Fruit fly (Drosophila melanogaster): ENCODE results near the gene CG14835.

Gene CG14835

DNA sequence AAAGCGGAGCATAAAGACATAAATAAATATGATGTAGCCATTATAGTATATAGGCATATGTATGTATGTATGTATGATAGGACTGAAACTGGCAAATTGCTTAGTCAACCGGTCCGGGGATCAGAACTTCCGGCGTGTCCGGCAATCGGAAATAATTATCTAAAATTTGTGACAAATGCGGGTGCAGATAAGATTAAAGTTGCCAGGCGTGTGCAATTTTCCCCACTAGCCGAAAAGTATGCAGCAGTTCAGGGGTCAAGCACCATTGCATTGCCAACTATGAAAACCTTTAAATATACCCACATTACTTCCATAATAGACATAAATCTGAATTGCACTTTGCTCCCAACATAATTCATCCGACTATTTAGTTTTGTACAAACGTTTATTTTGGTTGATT lies 5.0 kb downstream of the CG14835 start:
- TF ChIP-seq CG8478 (optimal IDR thresholded peaks at IDR 0.05), result no peak
- no peak for TF ChIP-seq CTCF (optimal IDR thresholded peaks at IDR 0.05)

DNA sequence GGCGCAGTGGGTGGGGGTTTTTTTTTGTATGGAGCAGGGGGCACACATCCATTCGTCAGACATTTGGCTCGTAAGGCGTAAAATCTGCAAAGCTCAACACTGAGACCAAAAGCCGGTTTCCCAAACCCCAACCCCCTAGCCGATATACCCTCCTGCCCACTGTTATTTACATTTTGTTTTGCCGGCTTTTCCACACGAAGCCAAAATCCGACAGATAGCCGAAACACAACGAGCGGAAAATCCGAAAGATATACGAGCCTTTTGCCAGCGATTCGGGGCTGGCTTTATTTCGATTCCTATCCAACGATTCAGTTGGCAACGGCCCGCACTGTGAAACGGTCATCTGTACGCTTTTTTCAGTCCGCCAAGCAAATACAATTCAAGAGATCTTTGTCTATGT lies 13.7 kb downstream of the CG14835 start, which contains the start of gene CG42458:
TSS of gene CG42458 (plus strand) at position 311 of the 400 bp plus-strand sequence.
- TF ChIP-seq CTCF (optimal IDR thresholded peaks at IDR 0.05) (no peak), CG8478 (optimal IDR thresholded peaks at IDR 0.05) (no peak)

DNA sequence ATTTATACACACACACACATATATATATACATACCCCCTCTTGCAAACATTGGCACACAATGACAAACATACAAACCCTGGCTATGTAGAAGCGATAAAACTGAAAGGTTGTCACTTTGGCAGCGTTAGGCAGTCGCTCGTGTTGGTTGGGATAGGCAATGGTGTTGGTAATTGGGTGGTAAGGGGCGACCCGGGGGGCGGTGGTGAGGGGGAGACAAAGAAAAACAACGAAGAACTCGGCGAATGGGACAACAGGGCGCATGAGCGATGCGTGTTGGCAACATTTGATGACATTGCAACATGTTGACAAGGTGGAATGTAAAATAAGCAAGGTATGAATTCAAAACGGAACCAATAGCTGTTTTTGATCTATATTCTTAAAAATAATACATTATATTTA lies 14.7 kb downstream of the CG14835 start:
- TF ChIP-seq CG8478 (optimal IDR thresholded peaks at IDR 0.05), result no peak
- no peak for TF ChIP-seq CTCF (optimal IDR thresholded peaks at IDR 0.05)

DNA sequence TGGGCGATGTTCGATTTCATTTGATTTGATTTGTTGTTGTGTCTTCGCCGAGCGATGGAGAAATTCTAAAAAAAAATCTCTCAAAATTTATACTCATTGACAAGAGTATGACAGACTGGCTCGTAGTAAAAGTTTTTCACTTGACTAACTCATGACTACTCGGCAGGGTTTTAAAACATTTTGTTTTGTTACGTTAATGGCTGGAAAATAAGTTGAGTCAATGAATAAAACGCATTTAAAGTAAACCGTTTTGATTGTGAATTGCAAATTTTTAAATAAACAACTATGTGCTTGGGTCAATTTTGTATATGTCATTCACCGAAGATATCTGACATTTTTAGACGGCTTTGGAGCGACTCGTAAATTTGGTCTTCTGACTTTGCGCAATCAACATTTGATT lies 33.2 kb downstream of the CG14835 start, which contains the start of gene CG8560:
TSS of gene CG8560 (minus strand) at position 101 of the 400 bp plus-strand sequence.
- TF ChIP-seq CTCF (optimal IDR thresholded peaks at IDR 0.05) (no peak), CG8478 (optimal IDR thresholded peaks at IDR 0.05) (no peak)

DNA sequence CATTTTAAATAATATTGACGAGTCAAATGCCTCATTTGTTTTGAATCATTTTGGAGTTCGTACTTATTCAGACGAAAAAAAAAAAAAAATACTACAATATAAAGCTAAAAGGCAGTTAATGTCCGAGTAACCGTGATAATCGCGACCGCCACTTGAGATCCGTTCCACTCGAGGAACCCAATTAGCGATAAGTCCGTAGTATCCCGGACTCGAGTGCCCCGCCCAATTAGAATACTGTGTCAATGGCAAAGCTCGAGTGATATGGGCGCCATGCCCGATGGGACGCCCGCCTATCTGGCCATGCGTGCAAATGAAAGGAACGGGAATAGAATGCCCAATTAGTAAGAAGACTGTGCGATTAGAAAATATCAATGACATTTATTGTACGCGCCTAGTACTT lies 35.3 kb downstream of the CG14835 start:
- TF ChIP-seq CTCF (optimal IDR thresholded peaks at IDR 0.05), result no peak
- no peak for TF ChIP-seq CG8478 (optimal IDR thresholded peaks at IDR 0.05)

DNA sequence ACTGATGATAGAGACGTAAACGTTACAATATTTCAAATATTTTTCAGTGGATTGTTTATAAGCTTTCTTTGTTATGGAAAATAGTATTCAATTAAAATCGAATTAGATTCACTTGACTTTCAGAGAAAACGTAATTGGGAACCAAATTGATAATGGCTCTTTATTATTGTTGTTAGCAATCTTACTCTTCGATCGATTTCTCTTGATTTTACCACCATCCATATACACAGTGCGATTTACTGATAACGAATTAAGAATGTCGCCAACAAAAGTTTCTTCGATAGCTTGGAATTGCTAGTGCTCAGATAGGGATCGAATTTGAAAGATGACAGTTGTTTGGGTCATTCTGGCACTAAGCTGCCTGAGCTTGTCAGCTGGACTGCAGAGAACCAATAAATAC lies 37.5 kb downstream of the CG14835 start, which contains the start of gene CG18417:
TSS of gene CG18417 (plus strand) at position 301 of the 400 bp plus-strand sequence.
- no peak for TF ChIP-seq CG8478 (optimal IDR thresholded peaks at IDR 0.05)
- TF ChIP-seq CTCF (optimal IDR thresholded peaks at IDR 0.05), result no peak

DNA sequence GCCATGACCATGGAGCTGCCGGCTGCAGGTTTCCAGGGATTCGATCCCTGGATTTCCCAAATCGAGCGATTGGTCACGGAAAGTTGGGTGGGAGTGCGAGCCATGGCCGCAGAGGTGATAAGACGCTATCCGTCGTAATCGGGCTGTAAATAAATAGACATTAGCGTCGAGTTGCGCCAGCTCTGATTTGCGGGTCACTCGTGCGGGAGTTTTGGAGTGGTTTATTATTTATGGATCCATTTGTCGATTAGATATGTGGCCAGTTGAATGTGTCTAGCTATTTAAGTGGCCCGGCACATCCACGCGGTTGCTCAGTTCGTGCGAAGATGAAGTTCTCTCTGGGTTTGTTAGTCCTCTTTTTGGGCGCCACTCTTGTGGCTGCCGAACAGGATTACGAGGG lies 39.3 kb downstream of the CG14835 start, which contains the start of gene CG8562:
TSS of gene CG8562 (plus strand) at position 307 of the 400 bp plus-strand sequence.
- TF ChIP-seq CTCF (optimal IDR thresholded peaks at IDR 0.05) (no peak), CG8478 (optimal IDR thresholded peaks at IDR 0.05) (no peak)

DNA sequence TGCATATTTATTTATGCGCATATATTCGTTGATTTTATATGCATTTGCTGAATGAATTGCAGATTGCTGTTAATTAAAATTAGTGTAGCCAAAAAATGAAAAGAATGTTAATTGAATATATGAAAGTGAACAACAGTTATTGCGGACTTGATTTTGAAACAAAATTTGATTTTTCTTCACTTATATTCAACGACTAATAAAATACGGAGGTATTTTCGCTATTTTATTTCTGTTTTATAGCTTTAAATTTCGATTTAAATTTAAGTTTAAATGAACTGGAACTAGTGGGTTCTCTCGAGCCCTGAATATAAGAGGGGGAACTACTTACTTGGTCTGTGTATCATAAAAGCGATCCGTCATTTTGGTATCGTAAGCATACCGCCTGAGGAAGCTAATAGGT lies 41.2 kb downstream of the CG14835 start, which contains the start of gene CG32379:
TSS of gene CG32379 (plus strand) at position 301 of the 400 bp plus-strand sequence.
- no peak for TF ChIP-seq CTCF (optimal IDR thresholded peaks at IDR 0.05)
- no peak for TF ChIP-seq CG8478 (optimal IDR thresholded peaks at IDR 0.05)

DNA sequence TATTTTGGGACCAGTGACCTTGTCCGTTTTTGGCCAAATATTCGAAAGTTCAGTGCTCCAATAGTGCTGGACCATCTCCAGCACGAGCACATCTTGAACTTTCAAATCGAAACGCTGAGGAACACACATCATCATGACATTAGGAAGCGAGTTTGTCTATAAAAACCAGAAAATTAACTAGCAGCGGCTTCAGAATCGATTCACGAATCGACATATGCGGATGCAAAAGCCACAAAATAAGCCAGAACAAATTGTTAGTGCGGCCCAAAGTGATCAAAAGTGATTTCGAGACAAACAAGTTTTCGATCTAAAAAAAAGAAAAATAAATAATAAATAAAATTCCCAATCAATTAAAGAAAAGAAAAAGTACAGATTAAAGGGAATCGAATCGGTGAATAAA lies 46.8 kb downstream of the CG14835 start, which contains the start of gene CG8563:
TSS of gene CG8563 (plus strand) at position 301 of the 400 bp plus-strand sequence.
- no peak for TF ChIP-seq CTCF (optimal IDR thresholded peaks at IDR 0.05)
- no peak for TF ChIP-seq CG8478 (optimal IDR thresholded peaks at IDR 0.05)

DNA sequence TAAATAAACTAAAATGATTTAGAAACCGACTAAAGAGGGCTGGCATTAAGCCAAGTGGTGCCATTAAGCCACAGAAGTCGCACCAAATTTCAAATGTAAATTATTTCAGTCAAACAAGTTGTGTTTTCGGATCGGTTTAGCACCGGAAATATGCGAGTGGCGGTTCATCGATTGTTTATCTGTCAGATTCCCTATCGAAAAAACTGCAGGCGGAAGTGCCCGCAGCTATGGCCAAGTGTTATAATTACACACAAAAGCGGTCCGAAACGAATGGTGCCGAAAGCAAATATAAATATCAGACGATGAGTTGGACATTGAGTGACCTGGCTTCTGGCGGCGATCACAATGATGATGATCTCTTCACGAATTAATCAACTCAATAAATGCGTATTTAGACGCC lies 47.3 kb downstream of the CG14835 start:
- TF ChIP-seq CG8478 (optimal IDR thresholded peaks at IDR 0.05) (no peak), CTCF (optimal IDR thresholded peaks at IDR 0.05) (no peak)

DNA sequence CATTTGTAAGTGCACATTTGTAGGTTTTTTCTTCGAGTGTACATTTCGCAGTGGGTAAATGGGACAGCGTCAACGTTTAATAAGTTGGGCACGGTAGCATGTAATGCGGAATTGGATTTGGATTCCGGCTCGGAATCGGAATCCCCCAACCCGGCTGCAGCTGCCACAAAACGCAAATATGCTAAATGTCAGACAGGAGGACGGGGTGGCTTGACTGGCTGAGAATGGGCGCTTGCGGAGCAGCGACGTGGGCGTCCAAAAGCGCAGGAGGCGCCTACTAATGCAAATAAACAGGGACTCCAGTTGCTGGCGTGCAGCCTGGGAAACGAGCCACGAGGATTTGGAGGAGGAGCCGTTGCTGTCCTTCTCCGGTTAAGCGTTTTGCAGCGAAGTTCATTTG lies 49.5 kb downstream of the CG14835 start, which contains the start of gene CG8564:
TSS of gene CG8564 (minus strand) at position 101 of the 400 bp plus-strand sequence.
- TF ChIP-seq CG8478 (optimal IDR thresholded peaks at IDR 0.05) (no peak), CTCF (optimal IDR thresholded peaks at IDR 0.05) (no peak)

Data from S2 (cell line).